Worm (Caenorhabditis elegans): ENCODE measurements around the gene ddx-23.
A peak's percentile ranks its signal among the peaks of the same experiment; 100 is the strongest.

The ddx-23 gene

DNA sequence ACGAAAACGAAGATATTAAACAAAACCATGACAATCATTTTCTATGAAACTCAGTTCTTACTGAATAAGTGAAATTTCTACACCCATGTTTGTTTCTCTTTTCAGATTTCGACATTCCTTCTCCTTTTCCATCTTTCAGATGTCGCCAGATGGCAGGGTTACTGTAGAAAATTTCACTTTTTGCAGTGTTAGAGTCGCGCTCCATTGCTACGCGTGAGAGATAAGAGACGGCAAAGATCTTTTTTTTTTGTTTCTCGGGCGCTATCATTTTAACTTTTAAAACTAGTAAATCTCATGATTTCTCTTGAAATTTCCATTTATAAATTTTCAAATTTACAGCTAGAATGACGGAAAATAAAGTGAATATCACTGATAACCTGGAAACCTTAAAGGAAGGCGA, 25.1 kb upstream of the ddx-23 start, which contains the start of the genes mig-21 and F01F1.2:
Gene mig-21, minus strand, starts transcription at position 166 of the 400 bp plus-strand sequence.
Gene F01F1.2, plus strand, starts transcription at position 340 of the 400 bp plus-strand sequence.
- TF ChIP-seq hmg-1.2 (GFP tag; IDR thresholded peaks at IDR 0.05) (peak; percentile 88; the same call in 1 of the 2 replicates), ccch-3 (GFP tag; optimal IDR thresholded peaks at IDR 0.05) (no peak), ekl-4 (GFP tag; IDR thresholded peaks at IDR 0.05) (no peak), ceh-91 (GFP tag; IDR thresholded peaks at IDR 0.05) (no peak), lsl-1 (GFP tag; optimal IDR thresholded peaks at IDR 0.05) (peak; percentile 25), ceh-27 (GFP tag; optimal IDR thresholded peaks at IDR 0.05) (no peak), cebp-1 (GFP tag; IDR thresholded peaks at IDR 0.05) (no peak), cebp-1 (tag; optimal IDR thresholded peaks at IDR 0.05) (peak; percentile 29), F23B12.7 (tag; optimal IDR thresholded peaks at IDR 0.05; ENCODE audit: insufficient read depth) (no peak)

DNA sequence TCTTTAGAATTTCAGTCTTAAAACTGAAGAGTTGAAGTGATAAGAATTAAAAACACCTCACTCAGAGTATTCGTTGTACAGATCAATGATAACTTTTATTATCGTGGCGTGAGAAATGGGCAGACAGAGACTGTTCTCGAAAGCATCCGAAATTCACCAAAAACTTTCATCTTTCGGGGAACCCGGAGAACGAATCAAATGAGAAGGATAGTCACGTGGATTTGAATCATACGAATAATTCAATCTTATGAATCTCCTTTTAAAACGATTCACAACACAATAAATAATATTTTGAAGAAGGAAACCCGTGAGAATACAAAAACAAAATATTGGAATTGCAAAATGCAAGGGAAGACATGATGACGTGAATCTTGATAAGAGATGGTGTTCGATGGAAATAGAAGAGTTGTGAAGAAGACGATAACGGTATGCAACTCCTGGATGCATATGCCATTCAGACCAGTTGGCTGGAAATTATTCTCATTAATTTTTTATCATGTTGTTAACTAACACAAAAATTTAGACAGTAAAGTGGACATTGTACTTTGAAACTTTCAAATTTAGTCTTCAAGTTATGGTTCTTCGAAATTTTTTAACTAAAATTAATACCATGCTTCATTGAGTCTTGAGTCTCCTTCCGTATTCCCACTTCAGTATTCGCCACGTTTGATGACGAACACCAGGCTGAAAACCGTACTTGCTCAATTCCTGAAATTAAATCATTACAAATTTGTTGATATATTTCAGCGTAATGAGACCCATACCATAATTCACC, 24.0 kb upstream of the ddx-23 start:
- TF ChIP-seq lin-54 (GFP tag; optimal IDR thresholded peaks at IDR 0.05) (peak; percentile 4), cebp-2 (GFP tag; IDR thresholded peaks at IDR 0.05) (no peak), dpl-1 (GFP tag; optimal IDR thresholded peaks at IDR 0.05) (no peak), madf-3 (GFP tag; IDR thresholded peaks at IDR 0.05) (no peak), hmg-1.2 (GFP tag; IDR thresholded peaks at IDR 0.05) (0 out of 2 replicates have a peak, but pooled peaks have one; percentile 7), C06A6.2 (GFP tag; conservative IDR thresholded peaks at IDR 0.05) (no peak), B0336.3 (GFP tag; IDR thresholded peaks at IDR 0.05) (no peak), snpc-4 (GFP tag; optimal IDR thresholded peaks at IDR 0.05) (no peak), snpc-4 (tag; optimal IDR thresholded peaks at IDR 0.05) (no peak), tlf-1 (GFP tag; optimal IDR thresholded peaks at IDR 0.05) (no peak), ceh-79 (tag; optimal IDR thresholded peaks at IDR 0.05) (no peak), sdz-38 (tag; optimal IDR thresholded peaks at IDR 0.05) (no peak), aptf-2 (GFP tag; conservative IDR thresholded peaks at IDR 0.05) (no peak), ztf-26 (tag; optimal IDR thresholded peaks at IDR 0.05) (peak; percentile 2), ztf-25 (GFP tag; IDR thresholded peaks at IDR 0.05) (no peak), ztf-3 (GFP tag; optimal IDR thresholded peaks at IDR 0.05) (no peak), bed-2 (GFP tag; IDR thresholded peaks at IDR 0.05) (no peak), pbrm-1 (GFP tag; IDR thresholded peaks at IDR 0.05) (no peak), hrde-1 (tag; optimal IDR thresholded peaks at IDR 0.05; ENCODE audit: borderline replicate concordance) (no peak), gei-17 (GFP tag; optimal IDR thresholded peaks at IDR 0.05) (no peak), F55B11.4 (tag; optimal IDR thresholded peaks at IDR 0.05; ENCODE audit: borderline replicate concordance, insufficient read depth) (no peak), egl-18 (GFP tag; IDR thresholded peaks at IDR 0.05) (no peak), rcor-1 (GFP tag; IDR thresholded peaks at IDR 0.05) (no peak), fkh-3 (tag; optimal IDR thresholded peaks at IDR 0.05) (no peak), ztf-18 (tag; optimal IDR thresholded peaks at IDR 0.05) (no peak), hmg-20 (GFP tag; IDR thresholded peaks at IDR 0.05) (no peak), hlh-26 (GFP tag; conservative IDR thresholded peaks at IDR 0.05) (no peak), athp-1 (tag; optimal IDR thresholded peaks at IDR 0.05) (no peak), F57A8.1 (GFP tag; optimal IDR thresholded peaks at IDR 0.05) (no peak), F22D6.2 (tag; optimal IDR thresholded peaks at IDR 0.05) (no peak), ama-1 (optimal IDR thresholded peaks at IDR 0.05) (peak; percentile 43), ama-1 (GFP tag; optimal IDR thresholded peaks at IDR 0.05) (no peak), lsy-27 (tag; optimal IDR thresholded peaks at IDR 0.05; ENCODE audit: borderline replicate concordance, insufficient read depth) (no peak), egrh-3 (GFP tag; IDR thresholded peaks at IDR 0.05) (no peak), somi-1 (GFP tag; optimal IDR thresholded peaks at IDR 0.05) (no peak), F39B2.1 (GFP tag; IDR thresholded peaks at IDR 0.05) (no peak), hsf-1 (GFP tag; IDR thresholded peaks at IDR 0.05) (0 out of 2 replicates have a peak, but pooled peaks have one; percentile 20), attf-3 (GFP tag; conservative IDR thresholded peaks at IDR 0.05) (no peak), ceh-58 (GFP tag; IDR thresholded peaks at IDR 0.05) (no peak)

All from whole organism, young adult.